Fruit fly (Drosophila melanogaster) whole organism, embryonic: Measurements from ENCODE around the gene Mbs.
A peak's percentile ranks its signal among the peaks of the same experiment; 100 is the strongest.

Experiments
- Asciz ChIP-seq: fragments of 200-800 bp; sonication (Bioruptor generic); optimal IDR thresholded peaks from 2 replicates; lab custom pipeline; 2017; ENCODE audit warnings: missing biosample characterization, mild to moderate bottlenecking, missing genetic modification characterization, missing genetic modification reagents
- C15 ChIP-seq: fragments of 200-800 bp; sonication (Bioruptor generic); IDR thresholded peaks from 3 replicates; pipeline ENCODE4 v1.3.6; 2022; ENCODE audit warnings: missing biosample characterization, missing genetic modification characterization
- CG11398 ChIP-seq: fragments of 200-800 bp; sonication (Bioruptor generic); optimal IDR thresholded peaks from 2 replicates; lab custom pipeline; 2016; ENCODE audit warnings: missing biosample characterization, missing genetic modification characterization
- CG12299 ChIP-seq: fragments of 200-800 bp; sonication (Bioruptor generic); optimal IDR thresholded peaks from 2 replicates; lab custom pipeline; 2018; ENCODE audit warnings: missing biosample characterization, mild to moderate bottlenecking, missing genetic modification characterization
- CG13624 ChIP-seq: fragments of 200-800 bp; sonication (Bioruptor generic); optimal IDR thresholded peaks from 2 replicates; lab custom pipeline; 2016; ENCODE audit warnings: missing biosample characterization, missing genetic modification characterization
- CG15011 ChIP-seq: fragments of 200-800 bp; sonication (Bioruptor generic); optimal IDR thresholded peaks from 3 replicates; lab custom pipeline; 2018; ENCODE audit warnings: missing biosample characterization, mild to moderate bottlenecking, missing genetic modification characterization
- CG32767 ChIP-seq: fragments of 200-800 bp; sonication (Bioruptor generic); IDR thresholded peaks from 2 replicates; pipeline ENCODE4 v1.3.6; 2022; ENCODE audit warnings: missing biosample characterization, missing genetic modification characterization
- CG3726 ChIP-seq: fragments of 200-800 bp; sonication (Bioruptor generic); IDR thresholded peaks from 3 replicates; pipeline ENCODE4, ENCODE4 v1.3.6; 2022; ENCODE audit warnings: missing biosample characterization, missing genetic modification characterization
- CG5180 ChIP-seq: fragments of 200-800 bp; sonication (Bioruptor generic); optimal IDR thresholded peaks from 3 replicates; lab custom pipeline; 2017; ENCODE audit warnings: missing biosample characterization, missing genetic modification characterization, mild to moderate bottlenecking, moderate library complexity, missing genetic modification reagents
- CG6683 ChIP-seq: fragments of 200-800 bp; sonication (Bioruptor generic); optimal IDR thresholded peaks from 2 replicates; lab custom pipeline; 2017; ENCODE audit warnings: missing biosample characterization, mild to moderate bottlenecking, missing genetic modification characterization, missing genetic modification reagents
- CG6813 ChIP-seq: fragments of 200-800 bp; sonication (Bioruptor generic); optimal IDR thresholded peaks from 2 replicates; lab custom pipeline; 2017; ENCODE audit warnings: missing biosample characterization, missing genetic modification characterization, mild to moderate bottlenecking, moderate library complexity, missing genetic modification reagents
- CG8478 ChIP-seq: fragments of >200 bp; optimal IDR thresholded peaks from 2 replicates; lab custom pipeline; 2018
- CG8924 ChIP-seq: fragments of 200-800 bp; optimal IDR thresholded peaks from 3 replicates; lab custom pipeline; 2019; ENCODE audit warnings: missing biosample characterization, mild to moderate bottlenecking, missing genetic modification characterization, moderate library complexity
- D ChIP-seq, 2 experiments: fragments of 200-800 bp in 1 of 2; fragments of >200 bp in 1 of 2; sonication (Bioruptor generic) in 1 of 2; optimal IDR thresholded peaks; 2 replicates in 1 of 2; 3 replicates in 1 of 2; lab custom pipeline; 2017; ENCODE audit warnings: mild to moderate bottlenecking in 1 of 2, missing biosample characterization in 1 of 2, missing genetic modification characterization in 1 of 2, missing genetic modification reagents in 1 of 2
- Dfd ChIP-seq, 2 experiments: fragments of >200 bp; optimal IDR thresholded peaks; 2 replicates each; lab custom pipeline; 2017; ENCODE audit warnings: missing biosample characterization in 2 of 2, missing genetic modification characterization in 2 of 2
- Elba2 ChIP-seq: fragments of 200-800 bp; sonication (Bioruptor generic); optimal IDR thresholded peaks from 3 replicates; lab custom pipeline; 2016; ENCODE audit warnings: missing biosample characterization, missing genetic modification characterization
- Hand ChIP-seq: fragments of 200-800 bp; sonication (Bioruptor generic); optimal IDR thresholded peaks from 2 replicates; lab custom pipeline; 2017; ENCODE audit warnings: mild to moderate bottlenecking, missing biosample characterization, missing genetic modification reagents, missing genetic modification characterization
- Hmr ChIP-seq: fragments of 200-800 bp; sonication (Bioruptor generic); optimal IDR thresholded peaks from 3 replicates; lab custom pipeline; 2017; ENCODE audit warnings: mild to moderate bottlenecking, missing biosample characterization, missing genetic modification reagents, missing genetic modification characterization
- Hr39 ChIP-seq: fragments of >200 bp; optimal IDR thresholded peaks from 2 replicates; lab custom pipeline; 2017
- Max ChIP-seq: fragments of 200-800 bp; sonication (Bioruptor generic); optimal IDR thresholded peaks from 2 replicates; lab custom pipeline; 2016; ENCODE audit warnings: missing biosample characterization, mild to moderate bottlenecking, missing genetic modification characterization
- Pdp1 ChIP-seq, 2 experiments: fragments of 200-800 bp; sonication (Bioruptor generic); optimal IDR thresholded peaks; 3 replicates each; lab custom pipeline; 2016; ENCODE audit warnings: missing biosample characterization in 2 of 2, missing genetic modification characterization in 2 of 2, mild to moderate bottlenecking in 1 of 2, moderate library complexity in 1 of 2
- Sin3A ChIP-seq: fragments of >200 bp; optimal IDR thresholded peaks from 2 replicates; lab custom pipeline; 2018
- Sox102F ChIP-seq: fragments of 200-800 bp; sonication (Bioruptor generic); optimal IDR thresholded peaks from 2 replicates; lab custom pipeline; 2018; ENCODE audit warnings: missing biosample characterization, mild to moderate bottlenecking, missing genetic modification characterization, moderate library complexity
- Xbp1 ChIP-seq: fragments of 200-800 bp; sonication (Bioruptor generic); optimal IDR thresholded peaks from 3 replicates; lab custom pipeline; 2016; ENCODE audit warnings: missing biosample characterization, mild to moderate bottlenecking, missing genetic modification characterization
- YL-1 ChIP-seq: fragments of 200-800 bp; sonication (Bioruptor generic); optimal IDR thresholded peaks from 3 replicates; lab custom pipeline; 2017; ENCODE audit warnings: missing biosample characterization, mild to moderate bottlenecking, missing genetic modification characterization
- bsh ChIP-seq, 2 experiments: fragments of 200-800 bp; sonication (Bioruptor generic); optimal IDR thresholded peaks; 2 replicates each; lab custom pipeline; 2017 to 2018; ENCODE audit warnings: mild to moderate bottlenecking in 2 of 2, missing biosample characterization in 2 of 2, missing genetic modification characterization in 2 of 2, moderate library complexity in 1 of 2
- chinmo ChIP-seq: fragments of 200-800 bp; sonication (Bioruptor generic); IDR thresholded peaks from 4 replicates; pipeline ENCODE4 v1.3.6; 2022; ENCODE audit warnings: missing biosample characterization, missing genetic modification characterization; ENCODE audit not compliant: partially characterized antibody
- crol ChIP-seq: fragments of 200-800 bp; sonication (Bioruptor generic); IDR thresholded peaks from 2 replicates; pipeline ENCODE4 v1.3.6; 2022; ENCODE audit warnings: missing biosample characterization, missing genetic modification characterization
- eve ChIP-seq, 2 experiments: fragments of >200 bp; optimal IDR thresholded peaks; 2 replicates each; lab custom pipeline; 2017; ENCODE audit warnings: missing biosample characterization in 2 of 2, missing genetic modification characterization in 2 of 2
- hkb ChIP-seq, 2 experiments: fragments of 200-800 bp in 1 of 2; fragments of >200 bp in 1 of 2; sonication (Bioruptor generic) in 1 of 2; IDR thresholded peaks in 1 of 2; optimal IDR thresholded peaks in 1 of 2; 2 replicates each; pipeline versions ENCODE4 v1.3.6 to Lab custom; 2017 to 2022; ENCODE audit warnings: missing biosample characterization in 1 of 2, missing genetic modification characterization in 1 of 2
- kni ChIP-seq: fragments of 200-800 bp; sonication (Bioruptor generic); optimal IDR thresholded peaks from 3 replicates; lab custom pipeline; 2017; ENCODE audit warnings: mild to moderate bottlenecking, missing biosample characterization, missing genetic modification reagents, missing genetic modification characterization
- lola ChIP-seq, 3 experiments: fragments of >200 bp in 2 of 3; fragments of 200-800 bp in 1 of 3; sonication (Bioruptor generic) in 1 of 3; optimal IDR thresholded peaks; 2 replicates each; lab custom pipeline; 2017 to 2019; ENCODE audit warnings: missing biosample characterization in 3 of 3, missing genetic modification characterization in 3 of 3, mild to moderate bottlenecking in 1 of 3, moderate library complexity in 1 of 3
- nerfin-1 ChIP-seq: fragments of 200-800 bp; sonication (Bioruptor generic); optimal IDR thresholded peaks from 3 replicates; lab custom pipeline; 2019; ENCODE audit warnings: missing biosample characterization, mild to moderate bottlenecking, missing genetic modification characterization, moderate library complexity
- nmo ChIP-seq: fragments of 200-800 bp; sonication (Bioruptor generic); optimal IDR thresholded peaks from 2 replicates; lab custom pipeline; 2018; ENCODE audit warnings: missing biosample characterization, mild to moderate bottlenecking, missing genetic modification characterization, moderate library complexity
- pan ChIP-seq, 4 experiments: fragments of >200 bp in 3 of 4; fragments of 200-800 bp in 1 of 4; sonication (Bioruptor generic) in 1 of 4; optimal IDR thresholded peaks in 3 of 4; IDR thresholded peaks in 1 of 4; 2 replicates each; pipeline versions ENCODE4 v1.3.6 to Lab custom; 2017 to 2022; ENCODE audit warnings: missing biosample characterization in 2 of 4, missing genetic modification characterization in 2 of 4, mixed read lengths in 1 of 4
- pros ChIP-seq: fragments of 200-800 bp; sonication (Bioruptor generic); optimal IDR thresholded peaks from 3 replicates; lab custom pipeline; 2019; ENCODE audit warnings: missing biosample characterization, mild to moderate bottlenecking, missing genetic modification characterization, moderate library complexity
- slou ChIP-seq: fragments of 200-800 bp; sonication (Bioruptor generic); optimal IDR thresholded peaks from 3 replicates; lab custom pipeline; 2016; ENCODE audit warnings: missing biosample characterization, missing genetic modification characterization
- sr ChIP-seq: fragments of 200-800 bp; sonication (Bioruptor generic); IDR thresholded peaks from 3 replicates; pipeline ENCODE4 v1.3.6; 2022; ENCODE audit warnings: missing biosample characterization, missing genetic modification characterization
- sug ChIP-seq: fragments of 200-800 bp; optimal IDR thresholded peaks from 2 replicates; lab custom pipeline; 2019; ENCODE audit warnings: missing biosample characterization, mild to moderate bottlenecking, missing genetic modification characterization, moderate library complexity
- tll ChIP-seq, 2 experiments: fragments of 200-800 bp in 1 of 2; fragments of >200 bp in 1 of 2; sonication (Bioruptor generic) in 1 of 2; optimal IDR thresholded peaks; 2 replicates each; lab custom pipeline; 2017 to 2019; ENCODE audit warnings: missing biosample characterization in 2 of 2, missing genetic modification characterization in 2 of 2, mild to moderate bottlenecking in 1 of 2, moderate library complexity in 1 of 2
- tna ChIP-seq: fragments of 200-800 bp; sonication (Bioruptor generic); IDR thresholded peaks from 2 replicates; pipeline ENCODE4 v1.3.6; 2022; ENCODE audit warnings: missing biosample characterization, missing genetic modification characterization; ENCODE audit not compliant: partially characterized antibody
- trem ChIP-seq: fragments of 200-800 bp; optimal IDR thresholded peaks from 3 replicates; lab custom pipeline; 2019; ENCODE audit warnings: missing biosample characterization, mild to moderate bottlenecking, missing genetic modification characterization, moderate library complexity
- vnd ChIP-seq: fragments of 200-800 bp; sonication (Bioruptor generic); IDR thresholded peaks from 3 replicates; pipeline ENCODE4 v1.3.6; 2022; ENCODE audit warnings: missing biosample characterization, missing genetic modification characterization; ENCODE audit not compliant: partially characterized antibody
- yki ChIP-seq: fragments of >200 bp; optimal IDR thresholded peaks from 3 replicates; lab custom pipeline; 2018
- zf30C ChIP-seq: fragments of 200-800 bp; sonication (Bioruptor generic); optimal IDR thresholded peaks from 3 replicates; lab custom pipeline; 2018; ENCODE audit warnings: missing biosample characterization, mild to moderate bottlenecking, missing genetic modification characterization

Gene Mbs

DNA sequence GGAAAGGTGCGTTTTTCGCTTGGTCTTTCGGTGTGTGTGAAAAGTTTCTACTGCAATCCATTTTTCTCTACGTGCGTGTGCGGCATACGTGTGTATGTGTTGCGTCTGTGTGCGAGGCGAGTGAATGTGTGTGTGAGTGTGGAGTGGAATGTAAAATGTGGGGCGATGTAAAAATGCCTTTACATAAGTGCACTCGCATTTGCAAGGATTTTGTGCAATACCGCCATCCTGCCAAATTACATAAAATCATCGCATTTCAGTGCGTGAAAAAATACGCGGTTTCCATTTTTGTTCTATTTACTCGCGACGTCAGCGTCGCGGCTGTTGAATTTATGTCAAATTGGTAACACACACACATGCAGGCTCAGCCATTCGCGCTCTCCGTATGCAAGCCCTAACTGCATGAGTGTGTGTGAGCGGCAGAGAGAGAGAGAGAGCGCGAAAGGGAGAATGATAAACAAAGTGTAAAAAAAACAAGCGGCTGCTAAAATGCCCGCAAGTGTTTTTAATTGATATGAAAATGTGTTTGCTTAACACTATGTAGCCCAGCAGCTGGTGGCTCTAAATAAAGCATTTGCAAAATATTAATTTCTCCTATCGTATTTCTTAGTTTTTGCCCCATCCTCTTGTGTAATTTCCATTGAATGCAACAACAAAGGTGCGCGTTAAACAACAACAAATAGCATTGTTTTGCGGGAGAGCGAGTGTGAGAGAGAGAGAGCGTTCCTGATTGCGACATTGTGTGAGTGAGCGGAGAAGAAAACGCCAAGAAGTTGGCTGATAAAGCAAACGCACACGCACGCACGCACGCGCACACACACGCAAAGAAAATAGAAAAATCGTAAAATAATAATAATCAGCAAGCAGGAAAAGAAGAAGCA is 626 bp downstream of the Mbs start:
- TF ChIP-seq C15 (no peak), Sox102F (GFP tag; lab: Kevin White, UChicago) (peak; percentile 20), CG13624 (GFP tag; lab: Kevin White, UChicago) (no peak), Elba2 (peak; percentile 28), pros (GFP tag; lab: Kevin White, UChicago) (peak; percentile 89), vnd (GFP tag; lab: Robert Waterston, UW) (peak; percentile 57; the same call in 2 of the 3 replicates), CG3726 (no peak), Pdp1 (GFP tag; optimal IDR thresholded peaks at IDR 0.05; lab: Kevin White, UChicago) (peak in 1 of 2 experiments; percentile 78), sr (GFP tag; lab: Robert Waterston, UW) (no peak), CG8924 (tag; lab: Kevin White, UChicago) (peak; percentile 44), Hr39 (lab: Kevin White, UChicago) (peak; percentile 95), Hmr (GFP tag; lab: Kevin White, UChicago) (peak; percentile 48), tna (no peak), nerfin-1 (tag; lab: Kevin White, UChicago) (peak; percentile 97), Sin3A (lab: Kevin White, UChicago) (peak; percentile 11), nmo (peak; percentile 30), bsh (GFP tag; optimal IDR thresholded peaks at IDR 0.05; lab: Kevin White, UChicago) (peak in 1 of 2 experiments; percentile 18), CG8478 (peak; percentile 99), Hand (peak; percentile 17), eve (GFP tag; optimal IDR thresholded peaks at IDR 0.05; lab: Kevin White, UChicago) (peak in 1 of 2 experiments; percentile 59), crol (GFP tag; lab: Robert Waterston, UW) (no peak), CG12299 (tag; lab: Kevin White, UChicago) (peak; percentile 19), trem (tag; lab: Kevin White, UChicago) (no peak), CG32767 (peak; percentile 32; the same call in 1 of the 2 replicates), sug (tag; lab: Kevin White, UChicago) (peak; percentile 16), kni (GFP tag; lab: Kevin White, UChicago) (peak; percentile 87), CG11398 (no peak), Dfd (GFP tag; optimal IDR thresholded peaks at IDR 0.05; lab: Kevin White, UChicago) (peak; percentile 4 to 96), yki (peak; percentile 84), zf30C (GFP tag; lab: Kevin White, UChicago) (peak; percentile 5), slou (GFP tag; lab: Kevin White, UChicago) (no peak), hkb (optimal IDR thresholded peaks at IDR 0.05; lab: Kevin White, UChicago) (no peak), hkb (GFP tag; IDR thresholded peaks at IDR 0.05; lab: Robert Waterston, UW) (0 out of 2 replicates have a peak, but pooled peaks have one; percentile 4), CG6813 (GFP tag; lab: Kevin White, UChicago) (peak; percentile 45), lola (GFP tag; optimal IDR thresholded peaks at IDR 0.05; lab: Kevin White, UChicago) (peak in 2 of 3 experiments; percentile 71 to 96), pan (optimal IDR thresholded peaks at IDR 0.05; lab: Kevin White, UChicago) (no peak), pan (GFP tag; optimal IDR thresholded peaks at IDR 0.05 in 1 of 2, IDR thresholded peaks at IDR 0.05 in 1 of 2) (peak in 1 of 2 experiments; percentile 59), tll (GFP tag; optimal IDR thresholded peaks at IDR 0.05; lab: Kevin White, UChicago) (peak in 1 of 2 experiments; percentile 83), D (optimal IDR thresholded peaks at IDR 0.05; lab: Kevin White, UChicago) (peak; percentile 80), D (GFP tag; optimal IDR thresholded peaks at IDR 0.05; lab: Kevin White, UChicago) (peak; percentile 25), chinmo (GFP tag; lab: Robert Waterston, UW) (peak; percentile 70; the same call in 3 of the 4 replicates), CG6683 (peak; percentile 13), CG5180 (no peak), YL-1 (GFP tag; lab: Kevin White, UChicago) (peak; percentile 12), Asciz (GFP tag; lab: Kevin White, UChicago) (no peak), Max (GFP tag; lab: Kevin White, UChicago) (peak; percentile 2), CG15011 (GFP tag; lab: Kevin White, UChicago) (peak; percentile 1), Xbp1 (GFP tag; lab: Kevin White, UChicago) (no peak)
